Fruit fly (Drosophila melanogaster) whole organism, embryonic: ENCODE data around the gene RfC4.
A peak's percentile ranks its signal among the peaks of the same experiment; 100 is the strongest.

Source experiments
- Abd-B ChIP-seq: fragments of 200-800 bp; sonication (Bioruptor generic); optimal IDR thresholded peaks from 2 replicates; lab custom pipeline; 2018; ENCODE audit warnings: missing biosample characterization, mild to moderate bottlenecking, missing genetic modification characterization, moderate library complexity
- Antp ChIP-seq: fragments of 200-800 bp; sonication (Bioruptor generic); optimal IDR thresholded peaks from 3 replicates; lab custom pipeline; 2016; ENCODE audit warnings: missing biosample characterization, missing genetic modification characterization
- Atf6 ChIP-seq: fragments of 200-800 bp; sonication (Bioruptor generic); IDR thresholded peaks from 2 replicates; pipeline ENCODE4 v1.3.6; 2022; ENCODE audit warnings: missing biosample characterization, missing genetic modification characterization
- CG10267 ChIP-seq: fragments of 200-800 bp; sonication (Bioruptor generic); optimal IDR thresholded peaks from 2 replicates; lab custom pipeline; 2018; ENCODE audit warnings: missing biosample characterization, mild to moderate bottlenecking, missing genetic modification characterization, moderate library complexity
- CG10274 ChIP-seq: fragments of 200-800 bp; sonication (Bioruptor generic); optimal IDR thresholded peaks from 3 replicates; lab custom pipeline; 2017; ENCODE audit warnings: missing biosample characterization, mild to moderate bottlenecking, missing genetic modification characterization
- CG10979 ChIP-seq: fragments of 200-800 bp; sonication (Bioruptor generic); optimal IDR thresholded peaks from 2 replicates; lab custom pipeline; 2018; ENCODE audit warnings: missing biosample characterization, mild to moderate bottlenecking, missing genetic modification characterization, moderate library complexity
- CG11247 ChIP-seq: fragments of 200-800 bp; sonication (Bioruptor generic); IDR thresholded peaks from 2 replicates; pipeline ENCODE4 v1.3.6; 2022; ENCODE audit warnings: missing biosample characterization, missing genetic modification characterization
- CG13296 ChIP-seq: fragments of 200-800 bp; sonication (Bioruptor generic); optimal IDR thresholded peaks from 3 replicates; lab custom pipeline; 2018; ENCODE audit warnings: missing biosample characterization, mild to moderate bottlenecking, missing genetic modification characterization
- CG13894 ChIP-seq: fragments of 200-800 bp; sonication (Bioruptor generic); optimal IDR thresholded peaks from 3 replicates; lab custom pipeline; 2018; ENCODE audit warnings: missing biosample characterization, mild to moderate bottlenecking, missing genetic modification characterization, moderate library complexity
- CG14014 ChIP-seq: fragments of 200-800 bp; sonication (Bioruptor generic); IDR thresholded peaks from 2 replicates; pipeline ENCODE4 v1.3.6; 2022; ENCODE audit warnings: missing biosample characterization, missing genetic modification characterization
- CG14710 ChIP-seq: fragments of 200-800 bp; sonication (Bioruptor generic); optimal IDR thresholded peaks from 3 replicates; lab custom pipeline; 2019; ENCODE audit warnings: missing biosample characterization, mild to moderate bottlenecking, missing genetic modification characterization, moderate library complexity
- CG1647 ChIP-seq: fragments of 200-800 bp; sonication (Bioruptor generic); optimal IDR thresholded peaks from 3 replicates; lab custom pipeline; 2016; ENCODE audit warnings: missing biosample characterization, missing genetic modification characterization
- CG16815 ChIP-seq: fragments of 200-800 bp; sonication (Bioruptor generic); optimal IDR thresholded peaks from 3 replicates; lab custom pipeline; 2017; ENCODE audit warnings: missing biosample characterization, mild to moderate bottlenecking, missing genetic modification characterization
- CG16863 ChIP-seq: fragments of 200-800 bp; sonication (Bioruptor generic); optimal IDR thresholded peaks from 3 replicates; lab custom pipeline; 2016; ENCODE audit warnings: missing biosample characterization, missing genetic modification characterization
- CG17361 ChIP-seq: fragments of 200-800 bp; sonication (Bioruptor generic); IDR thresholded peaks from 3 replicates; pipeline ENCODE4 v1.3.6; 2022; ENCODE audit warnings: missing biosample characterization, missing genetic modification characterization
- CG17568 ChIP-seq: fragments of 200-800 bp; sonication (Bioruptor generic); optimal IDR thresholded peaks from 2 replicates; lab custom pipeline; 2018; ENCODE audit warnings: missing biosample characterization, mild to moderate bottlenecking, missing genetic modification characterization, moderate library complexity
- CG2678 ChIP-seq: fragments of 200-800 bp; sonication (Bioruptor generic); optimal IDR thresholded peaks from 3 replicates; lab custom pipeline; 2019; ENCODE audit warnings: missing biosample characterization, mild to moderate bottlenecking, missing genetic modification characterization, moderate library complexity
- CG31224 ChIP-seq: fragments of 200-800 bp; sonication (Bioruptor generic); IDR thresholded peaks from 2 replicates; pipeline ENCODE4 v1.3.6; 2022; ENCODE audit warnings: missing biosample characterization, missing genetic modification characterization
- CG3163 ChIP-seq: fragments of 200-800 bp; sonication (Bioruptor generic); optimal IDR thresholded peaks from 3 replicates; lab custom pipeline; 2016; ENCODE audit warnings: missing biosample characterization, missing genetic modification characterization
- CG4730 ChIP-seq: fragments of 200-800 bp; sonication (Bioruptor generic); IDR thresholded peaks from 2 replicates; pipeline ENCODE4 v1.3.6; 2022; ENCODE audit warnings: missing biosample characterization, missing genetic modification characterization
- CG5245 ChIP-seq: fragments of 200-800 bp; sonication (Bioruptor generic); optimal IDR thresholded peaks from 3 replicates; lab custom pipeline; 2016; ENCODE audit warnings: missing biosample characterization, missing genetic modification characterization
- CG6254 ChIP-seq: fragments of 200-800 bp; sonication (Bioruptor generic); optimal IDR thresholded peaks from 3 replicates; lab custom pipeline; 2017; ENCODE audit warnings: mild to moderate bottlenecking, missing biosample characterization, missing genetic modification reagents, missing genetic modification characterization
- CG6765 ChIP-seq: fragments of 200-800 bp; sonication (Bioruptor generic); optimal IDR thresholded peaks from 3 replicates; lab custom pipeline; 2017; ENCODE audit warnings: missing biosample characterization, mild to moderate bottlenecking, missing genetic modification characterization
- CG7556 ChIP-seq: fragments of 200-800 bp; sonication (Bioruptor generic); optimal IDR thresholded peaks from 2 replicates; lab custom pipeline; 2017; ENCODE audit warnings: missing biosample characterization, mild to moderate bottlenecking, missing genetic modification characterization
- CG9727 ChIP-seq: fragments of 200-800 bp; sonication (Bioruptor generic); optimal IDR thresholded peaks from 3 replicates; lab custom pipeline; 2017; ENCODE audit warnings: missing biosample characterization, mild to moderate bottlenecking, missing genetic modification characterization
- Ets97D ChIP-seq: fragments of 200-800 bp; sonication (Bioruptor generic); optimal IDR thresholded peaks from 3 replicates; lab custom pipeline; 2016; ENCODE audit warnings: missing biosample characterization, missing genetic modification characterization
- Mes4 ChIP-seq: fragments of 200-800 bp; sonication (Bioruptor generic); optimal IDR thresholded peaks from 2 replicates; lab custom pipeline; 2016; ENCODE audit warnings: missing biosample characterization, missing genetic modification characterization
- Mrtf ChIP-seq: fragments of 200-800 bp; sonication (Bioruptor generic); IDR thresholded peaks from 3 replicates; pipeline ENCODE4 v1.3.6; 2022; ENCODE audit warnings: missing biosample characterization, missing genetic modification characterization
- NC2α ChIP-seq: fragments of 200-800 bp; sonication (Bioruptor generic); optimal IDR thresholded peaks from 2 replicates; lab custom pipeline; 2016; ENCODE audit warnings: missing biosample characterization, missing genetic modification characterization
- Neu2 ChIP-seq: fragments of 200-800 bp; sonication (Bioruptor generic); optimal IDR thresholded peaks from 3 replicates; lab custom pipeline; 2016; ENCODE audit warnings: missing biosample characterization, missing genetic modification characterization, borderline replicate concordance
- NfI ChIP-seq: fragments of 200-800 bp; sonication (Bioruptor generic); optimal IDR thresholded peaks from 3 replicates; lab custom pipeline; 2018; ENCODE audit warnings: missing biosample characterization, mild to moderate bottlenecking, missing genetic modification characterization, moderate library complexity
- bbx ChIP-seq: fragments of 200-800 bp; sonication (Bioruptor generic); IDR thresholded peaks from 2 replicates; pipeline ENCODE4 v1.3.6; 2022; ENCODE audit warnings: missing biosample characterization, missing genetic modification characterization; ENCODE audit not compliant: partially characterized antibody
- cg ChIP-seq: fragments of 200-800 bp; sonication (Bioruptor generic); optimal IDR thresholded peaks from 3 replicates; lab custom pipeline; 2019; ENCODE audit warnings: missing biosample characterization, mild to moderate bottlenecking, missing genetic modification characterization, moderate library complexity
- crol ChIP-seq: fragments of 200-800 bp; sonication (Bioruptor generic); IDR thresholded peaks from 2 replicates; pipeline ENCODE4 v1.3.6; 2022; ENCODE audit warnings: missing biosample characterization, missing genetic modification characterization
- dmrt99B ChIP-seq: fragments of 200-800 bp; sonication (Bioruptor generic); optimal IDR thresholded peaks from 2 replicates; lab custom pipeline; 2018; ENCODE audit warnings: missing biosample characterization, mild to moderate bottlenecking, missing genetic modification characterization, moderate library complexity
- esg ChIP-seq: fragments of 200-800 bp; sonication (Bioruptor generic); conservative IDR thresholded peaks from 2 replicates; pipeline ENCODE4 v1.3.6; 2022; ENCODE audit warnings: missing biosample characterization, missing genetic modification characterization
- eyg ChIP-seq: fragments of 200-800 bp; sonication (Bioruptor generic); optimal IDR thresholded peaks from 3 replicates; lab custom pipeline; 2016; ENCODE audit warnings: missing biosample characterization, missing genetic modification characterization
- gsb-n ChIP-seq: fragments of 200-800 bp; sonication (Bioruptor generic); optimal IDR thresholded peaks from 3 replicates; lab custom pipeline; 2018; ENCODE audit warnings: missing biosample characterization, mild to moderate bottlenecking, missing genetic modification characterization
- hb ChIP-seq: fragments of 200-800 bp; sonication (Bioruptor generic); IDR thresholded peaks from 3 replicates; pipeline ENCODE4 v1.3.6; 2022; ENCODE audit warnings: missing biosample characterization, missing genetic modification characterization; ENCODE audit not compliant: partially characterized antibody
- klu ChIP-seq: fragments of 200-800 bp; sonication (Bioruptor generic); IDR thresholded peaks from 2 replicates; pipeline ENCODE4 v1.3.6; 2022; ENCODE audit warnings: missing biosample characterization, missing genetic modification characterization
- nerfin-1 ChIP-seq: fragments of 200-800 bp; sonication (Bioruptor generic); optimal IDR thresholded peaks from 3 replicates; lab custom pipeline; 2019; ENCODE audit warnings: missing biosample characterization, mild to moderate bottlenecking, missing genetic modification characterization, moderate library complexity
- onecut ChIP-seq: fragments of 200-800 bp; sonication (Bioruptor generic); IDR thresholded peaks from 2 replicates; pipeline ENCODE4 v1.3.6; 2022; ENCODE audit warnings: missing biosample characterization, missing genetic modification characterization
- pho ChIP-seq: fragments of 200-800 bp; sonication (Bioruptor generic); optimal IDR thresholded peaks from 2 replicates; lab custom pipeline; 2016; ENCODE audit warnings: missing biosample characterization, missing genetic modification characterization
- repo ChIP-seq: fragments of 200-800 bp; sonication (Bioruptor generic); optimal IDR thresholded peaks from 2 replicates; lab custom pipeline; 2016; ENCODE audit warnings: missing biosample characterization, missing genetic modification characterization
- seq ChIP-seq: fragments of 200-800 bp; sonication (Bioruptor generic); IDR thresholded peaks from 2 replicates; pipeline ENCODE4 v1.3.6; 2022; ENCODE audit warnings: missing biosample characterization, missing genetic modification characterization
- sim ChIP-seq: fragments of 200-800 bp; sonication (Bioruptor generic); IDR thresholded peaks from 2 replicates; pipeline ENCODE4 v1.3.6; 2022; ENCODE audit warnings: missing biosample characterization, missing genetic modification characterization
- slou ChIP-seq: fragments of 200-800 bp; sonication (Bioruptor generic); optimal IDR thresholded peaks from 3 replicates; lab custom pipeline; 2016; ENCODE audit warnings: missing biosample characterization, missing genetic modification characterization
- sna ChIP-seq: fragments of 200-800 bp; sonication (Bioruptor generic); IDR thresholded peaks from 2 replicates; pipeline ENCODE4 v1.3.6; 2022; ENCODE audit warnings: missing biosample characterization, missing genetic modification characterization; ENCODE audit not compliant: partially characterized antibody
- z ChIP-seq: fragments of 200-800 bp; sonication (Bioruptor generic); IDR thresholded peaks from 3 replicates; pipeline ENCODE4 v1.3.6; 2022; ENCODE audit warnings: missing biosample characterization, missing genetic modification characterization

RfC4 gene

DNA sequence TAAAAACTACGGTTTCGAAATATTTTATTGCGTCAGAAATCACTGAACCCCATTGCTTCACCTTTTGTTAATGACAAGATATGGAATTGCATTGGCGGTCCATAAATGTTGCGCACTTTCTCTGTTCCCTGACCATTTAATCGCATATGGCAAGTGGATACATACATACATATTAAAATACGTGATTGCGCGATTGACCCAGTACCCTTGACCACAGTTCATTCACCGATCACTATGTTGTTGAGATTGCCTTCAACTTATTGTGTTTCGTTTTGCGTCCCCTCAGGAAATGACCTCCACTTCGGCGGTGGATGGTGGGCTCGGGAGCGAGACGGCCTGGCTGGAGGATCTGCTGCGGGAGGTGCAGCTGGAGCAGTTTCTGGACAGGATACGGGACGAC lies 25.6 kb downstream of the RfC4 start:
- TF ChIP-seq nerfin-1 (tag; lab: Kevin White, UChicago) (no peak), CG6254 (GFP tag; lab: Kevin White, UChicago) (no peak), CG13894 (tag; lab: Kevin White, UChicago) (no peak), sim (no peak), bbx (GFP tag; lab: Robert Waterston, UW) (no peak), gsb-n (tag; lab: Kevin White, UChicago) (no peak), CG13296 (GFP tag; lab: Kevin White, UChicago) (no peak), CG1647 (no peak), Mes4 (no peak), CG2678 (tag; lab: Kevin White, UChicago) (no peak), NfI (no peak), CG17568 (GFP tag; lab: Kevin White, UChicago) (no peak)

DNA sequence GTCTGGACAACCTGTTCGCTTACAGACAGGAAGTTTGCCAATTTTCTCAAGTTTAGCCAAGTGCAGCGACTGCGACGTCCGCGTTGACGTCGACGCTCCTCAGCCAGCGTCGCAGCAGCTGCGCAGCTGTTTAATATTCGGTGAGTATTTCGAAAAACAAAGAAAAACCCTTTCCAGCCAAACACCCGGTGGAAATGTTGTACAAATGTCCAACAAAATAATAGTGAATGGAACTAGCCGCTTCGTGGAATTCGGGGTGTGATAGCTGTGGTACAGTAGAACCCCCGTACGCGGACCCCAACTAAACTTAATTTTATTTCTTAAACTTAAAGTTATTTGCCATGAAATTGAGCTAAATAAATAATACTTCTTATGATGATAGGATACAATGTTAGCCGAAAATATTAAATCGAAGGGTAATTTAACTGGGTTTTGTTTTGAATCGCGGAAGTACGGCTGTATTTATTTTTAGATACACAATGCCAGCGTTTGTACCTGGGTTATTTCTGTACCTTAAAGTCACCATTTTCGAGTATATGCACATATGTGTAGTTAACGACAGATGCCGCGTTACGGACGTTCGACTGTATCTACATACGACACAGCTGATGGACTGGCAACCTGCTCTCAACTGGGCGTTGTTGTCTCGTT lies 26.9 kb downstream of the RfC4 start:
- peak; percentile 20 for TF ChIP-seq slou (GFP tag; lab: Kevin White, UChicago)
- TF ChIP-seq Antp = peak; percentile 63
- TF ChIP-seq repo (GFP tag; lab: Kevin White, UChicago) = peak; percentile 33
- TF ChIP-seq CG14014 (GFP tag; lab: Robert Waterston, UW) = peak; percentile 44; the same call in 1 of the 2 replicates
- peak; percentile 42; the same call in 1 of the 2 replicates for TF ChIP-seq esg (GFP tag; lab: Robert Waterston, UW)
- peak; percentile 38 for TF ChIP-seq Ets97D (GFP tag; lab: Kevin White, UChicago)
- peak; percentile 65 for TF ChIP-seq CG16863 (GFP tag; lab: Kevin White, UChicago)
- peak; percentile 69 for TF ChIP-seq CG10274 (GFP tag; lab: Kevin White, UChicago)
- TF ChIP-seq CG10267 (tag; lab: Kevin White, UChicago) = peak; percentile 71
- peak; percentile 33; the same call in 1 of the 2 replicates for TF ChIP-seq CG11247
- peak; percentile 45 for TF ChIP-seq CG5245 (GFP tag; lab: Kevin White, UChicago)
- TF ChIP-seq CG31224 (GFP tag; lab: Robert Waterston, UW) = no peak
- TF ChIP-seq pho (GFP tag; lab: Kevin White, UChicago) = no peak
- TF ChIP-seq hb (GFP tag; lab: Robert Waterston, UW) = no peak
- TF ChIP-seq CG17361 = peak; percentile 86
- no peak for TF ChIP-seq cg
- TF ChIP-seq NC2α (GFP tag; lab: Kevin White, UChicago) = peak; percentile 38
- no peak for TF ChIP-seq crol (GFP tag; lab: Robert Waterston, UW)
- TF ChIP-seq eyg (GFP tag; lab: Kevin White, UChicago) = peak; percentile 60
- no peak for TF ChIP-seq CG4730
- peak; percentile 6 for TF ChIP-seq CG13894 (tag; lab: Kevin White, UChicago)
- TF ChIP-seq CG6765 (GFP tag; lab: Kevin White, UChicago) = peak; percentile 58
- no peak for TF ChIP-seq z (GFP tag; lab: Robert Waterston, UW)
- no peak for TF ChIP-seq Neu2 (GFP tag; lab: Kevin White, UChicago)
- TF ChIP-seq Atf6 (GFP tag; lab: Robert Waterston, UW) = peak; percentile 67
- peak; percentile 80 for TF ChIP-seq CG9727 (GFP tag; lab: Kevin White, UChicago)
- no peak for TF ChIP-seq sna (GFP tag; lab: Robert Waterston, UW)
- TF ChIP-seq seq = 0 out of 2 replicates have a peak, but pooled peaks have one; percentile 30
- TF ChIP-seq CG16815 (GFP tag; lab: Kevin White, UChicago) = peak; percentile 71
- peak; percentile 39; the same call in 1 of the 2 replicates for TF ChIP-seq onecut (GFP tag; lab: Robert Waterston, UW)
- TF ChIP-seq Abd-B = peak; percentile 61
- peak; percentile 84 for TF ChIP-seq CG10979 (tag; lab: Kevin White, UChicago)
- no peak for TF ChIP-seq CG3163
- TF ChIP-seq dmrt99B (tag; lab: Kevin White, UChicago) = peak; percentile 90
- TF ChIP-seq CG14710 (tag; lab: Kevin White, UChicago) = peak; percentile 74
- TF ChIP-seq Mrtf = peak; percentile 58; the same call in 2 of the 3 replicates
- peak; percentile 87 for TF ChIP-seq CG7556 (GFP tag; lab: Kevin White, UChicago)
- 0 out of 2 replicates have a peak, but pooled peaks have one; percentile 12 for TF ChIP-seq klu
